Worm (Caenorhabditis elegans): ENCODE data around the gene T01C3.3.
A peak's percentile ranks its signal among the peaks of the same experiment; 100 is the strongest.

Gene T01C3.3

DNA sequence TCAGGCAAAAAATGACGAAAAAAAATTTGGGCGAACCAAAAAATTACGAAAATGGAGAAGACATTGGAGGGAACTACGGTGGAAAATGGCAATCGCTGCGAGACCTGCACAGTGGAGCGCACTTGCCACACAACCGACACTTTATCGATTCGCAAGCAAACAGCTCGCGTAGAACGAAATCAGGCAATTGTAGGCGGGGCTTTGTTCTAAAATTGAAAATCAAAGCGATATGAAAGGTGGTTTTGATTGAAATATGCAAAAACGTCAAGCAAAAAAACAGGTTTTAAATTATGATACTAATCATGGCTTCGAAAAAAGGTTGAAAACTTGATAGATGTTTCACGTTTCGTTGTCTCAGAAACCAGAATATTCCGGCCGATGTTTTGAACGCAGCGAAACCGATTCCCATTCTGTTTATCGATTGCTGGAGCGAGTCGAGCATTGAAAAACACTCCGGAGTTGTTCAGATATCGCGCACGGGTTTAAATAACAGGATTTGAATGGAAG, 9.8 kb upstream of the T01C3.3 start, which contains the start of the genes fib-1 and mut-15:
Gene fib-1 (minus strand): TSS at position 40 of the 507 bp plus-strand sequence.
Gene mut-15 (plus strand): TSS at position 360 of the 507 bp plus-strand sequence.
- TF ChIP-seq madf-9 (GFP tag; conservative IDR thresholded peaks at IDR 0.05) (no peak), zag-1 (tag; optimal IDR thresholded peaks at IDR 0.05) (no peak), sdz-12 (GFP tag; optimal IDR thresholded peaks at IDR 0.05) (no peak), duxl-1 (tag; optimal IDR thresholded peaks at IDR 0.05; ENCODE audit: poor library complexity) (peak; percentile 62), lir-3 (tag; optimal IDR thresholded peaks at IDR 0.05) (no peak), fos-1 (tag; optimal IDR thresholded peaks at IDR 0.05) (no peak), lin-29 (GFP tag; IDR thresholded peaks at IDR 0.05) (no peak), ceh-82 (tag; optimal IDR thresholded peaks at IDR 0.05) (no peak), lin-15B (tag; optimal IDR thresholded peaks at IDR 0.05) (peak; percentile 76), spr-1 (tag; optimal IDR thresholded peaks at IDR 0.05) (peak; percentile 71), cey-2 (tag; optimal IDR thresholded peaks at IDR 0.05; ENCODE audit: borderline replicate concordance, insufficient read depth) (no peak), jun-1 (tag; optimal IDR thresholded peaks at IDR 0.05) (peak; percentile 77), dmd-8 (GFP tag; IDR thresholded peaks at IDR 0.05) (no peak), mep-1 (tag; optimal IDR thresholded peaks at IDR 0.05) (peak; percentile 96), lin-38 (GFP tag; IDR thresholded peaks at IDR 0.05) (peak; percentile 99), lin-13 (GFP tag; optimal IDR thresholded peaks at IDR 0.05) (peak; percentile 86), vab-7 (GFP tag; IDR thresholded peaks at IDR 0.05) (peak; percentile 60; the same call in 1 of the 2 replicates), ama-1 (optimal IDR thresholded peaks at IDR 0.05) (no peak), ceh-62 (tag; optimal IDR thresholded peaks at IDR 0.05) (no peak), egl-27 (tag; optimal IDR thresholded peaks at IDR 0.05) (peak; percentile 54), hmg-1.1 (GFP tag; IDR thresholded peaks at IDR 0.05) (peak; percentile 86), ceh-20 (GFP tag; IDR thresholded peaks at IDR 0.05) (peak; percentile 86), egl-43 (GFP tag; IDR thresholded peaks at IDR 0.05) (0 out of 2 replicates have a peak, but pooled peaks have one; percentile 45), nhr-42 (GFP tag; IDR thresholded peaks at IDR 0.05) (peak; percentile 89; the same call in 1 of the 2 replicates), nhr-48 (tag; optimal IDR thresholded peaks at IDR 0.05) (peak; percentile 44), daf-12 (tag; optimal IDR thresholded peaks at IDR 0.05) (no peak), snpc-1.2 (GFP tag; IDR thresholded peaks at IDR 0.05) (no peak), daf-16 (GFP tag; optimal IDR thresholded peaks at IDR 0.05) (peak in 1 of 2 experiments; percentile 42), daf-16 (tag; optimal IDR thresholded peaks at IDR 0.05) (peak; percentile 54), gei-8 (GFP tag; optimal IDR thresholded peaks at IDR 0.05) (no peak), F37D6.2 (tag; optimal IDR thresholded peaks at IDR 0.05) (peak; percentile 67), nhr-77 (tag; optimal IDR thresholded peaks at IDR 0.05) (peak; percentile 94), fkh-10 (GFP tag; optimal IDR thresholded peaks at IDR 0.05) (peak; percentile 86), daf-8 (GFP tag; IDR thresholded peaks at IDR 0.05) (no peak), ceh-32 (tag; optimal IDR thresholded peaks at IDR 0.05; ENCODE audit: poor library complexity) (no peak), lin-39 (tag; optimal IDR thresholded peaks at IDR 0.05) (no peak), snpc-4 (tag; optimal IDR thresholded peaks at IDR 0.05) (no peak), rbr-2 (tag; optimal IDR thresholded peaks at IDR 0.05) (peak; percentile 92), unc-130 (GFP tag; optimal IDR thresholded peaks at IDR 0.05) (peak; percentile 94), nhr-111 (GFP tag; optimal IDR thresholded peaks at IDR 0.05) (no peak), ceh-44 (GFP tag; IDR thresholded peaks at IDR 0.05) (peak; percentile 75), mdl-1 (tag; optimal IDR thresholded peaks at IDR 0.05) (peak in 1 of 2 experiments; percentile 28), ctbp-1 (GFP tag; IDR thresholded peaks at IDR 0.05) (peak; percentile 72), saeg-2 (GFP tag; IDR thresholded peaks at IDR 0.05) (no peak), D1046.2 (GFP tag; IDR thresholded peaks at IDR 0.05) (no peak), T20F7.1 (GFP tag; optimal IDR thresholded peaks at IDR 0.05) (peak; percentile 91), dve-1 (tag; optimal IDR thresholded peaks at IDR 0.05; ENCODE audit: insufficient read depth) (peak; percentile 89), ZK337.2 (GFP tag; IDR thresholded peaks at IDR 0.05) (no peak), R02D3.7 (tag; optimal IDR thresholded peaks at IDR 0.05) (no peak), mdt-29 (GFP tag; IDR thresholded peaks at IDR 0.05) (0 out of 2 replicates have a peak, but pooled peaks have one; percentile 33), nhr-11 (tag; optimal IDR thresholded peaks at IDR 0.05) (peak; percentile 91)
